Worm (Caenorhabditis elegans): ENCODE results near the gene F43C11.3.

ce11 chrII:2374973-2375372, 21.9 kb downstream of the F43C11.3 start, which contains the start of gene F16G10.2:
- TF ChIP-seq him-1 (tag; optimal IDR thresholded peaks at IDR 0.05) (no peak), W03F9.2 (tag; optimal IDR thresholded peaks at IDR 0.05) (no peak), dao-5 (tag; optimal IDR thresholded peaks at IDR 0.05) (no peak)

All from whole organism, L4/young adult.